Worm (Caenorhabditis elegans) whole organism, early embryonic: Measurements from ENCODE around the gene srh-213.
"Not testable (repeated sequence)": the region's sequence is repeated elsewhere in the genome, so short reads cannot be mapped to it uniquely, and the experiment has no call there.

Experiments
- B0310.2 ChIP-seq: sonication (generic microtip); optimal IDR thresholded peaks from 2 replicates; lab custom pipeline; 2016; ENCODE audit warnings: mild to moderate bottlenecking, missing genetic modification characterization, missing compliant biosample characterization
- F13C5.2 ChIP-seq: sonication (generic microtip); optimal IDR thresholded peaks from 2 replicates; lab custom pipeline; 2017; ENCODE audit warnings: mild to moderate bottlenecking, missing genetic modification characterization, inconsistent platforms, missing compliant biosample characterization
- aly-1 ChIP-seq: sonication (generic microtip); optimal IDR thresholded peaks from 2 replicates; lab custom pipeline; 2016; ENCODE audit warnings: missing genetic modification characterization, missing compliant biosample characterization
- ama-1 ChIP-seq: fragments of 150-350 bp; optimal IDR thresholded peaks from 2 replicates; lab custom pipeline; 2014
- ceh-13 ChIP-seq: fragments of 200-800 bp; sonication (Bioruptor generic); optimal IDR thresholded peaks from 2 replicates; lab custom pipeline; 2018; ENCODE audit warnings: mild to moderate bottlenecking, missing genetic modification characterization, missing compliant biosample characterization
- ceh-36 ChIP-seq: sonication (generic microtip); optimal IDR thresholded peaks from 2 replicates; lab custom pipeline; 2016; ENCODE audit warnings: missing genetic modification characterization, inconsistent platforms, missing compliant biosample characterization
- ets-7 ChIP-seq: sonication (generic microtip); optimal IDR thresholded peaks from 2 replicates; lab custom pipeline; 2016; ENCODE audit warnings: missing genotype, missing genetic modification characterization, missing compliant biosample characterization
- flt-1 ChIP-seq: fragments of 200-800 bp; sonication (Bioruptor generic); IDR thresholded peaks from 2 replicates; pipeline ENCODE4 v1.3.6; 2022; ENCODE audit warnings: missing genetic modification characterization, missing compliant biosample characterization
- hmbx-1 ChIP-seq: sonication (generic microtip); optimal IDR thresholded peaks from 2 replicates; lab custom pipeline; 2016; ENCODE audit warnings: mild to moderate bottlenecking, missing genetic modification characterization, missing compliant biosample characterization
- hmg-4 ChIP-seq: fragments of 200-800 bp; sonication (Bioruptor generic); optimal IDR thresholded peaks from 2 replicates; lab custom pipeline; 2018; ENCODE audit warnings: mild to moderate bottlenecking, missing genetic modification characterization, missing compliant biosample characterization
- hnd-1 ChIP-seq: sonication (generic microtip); optimal IDR thresholded peaks from 2 replicates; lab custom pipeline; 2016; ENCODE audit warnings: missing genetic modification characterization, missing compliant biosample characterization
- pes-1 ChIP-seq: fragments of 200-800 bp; sonication (Bioruptor generic); IDR thresholded peaks from 2 replicates; pipeline ENCODE4 v1.3.6; 2022; ENCODE audit warnings: missing genetic modification reagents, missing genetic modification characterization, missing compliant biosample characterization
- scrt-1 ChIP-seq: fragments of 200-800 bp; sonication (Bioruptor generic); IDR thresholded peaks from 2 replicates; pipeline ENCODE4 v1.3.6; 2022; ENCODE audit warnings: missing genetic modification characterization, missing compliant biosample characterization
- sea-1 ChIP-seq: fragments of 200-800 bp; sonication (Bioruptor generic); conservative IDR thresholded peaks from 2 replicates; pipeline ENCODE4 v1.3.6; 2022; ENCODE audit warnings: missing genetic modification characterization, missing compliant biosample characterization
- tbx-11 ChIP-seq: fragments of 200-800 bp; sonication (Bioruptor generic); IDR thresholded peaks from 2 replicates; pipeline ENCODE4 v1.3.6; 2022; ENCODE audit warnings: missing genetic modification characterization, missing compliant biosample characterization
- tbx-37 ChIP-seq: fragments of 200-800 bp; sonication (Bioruptor generic); conservative IDR thresholded peaks from 2 replicates; pipeline ENCODE4 v1.3.6; 2022; ENCODE audit warnings: missing genetic modification reagents, missing genetic modification characterization, missing compliant biosample characterization
- tra-4 ChIP-seq: sonication (generic microtip); optimal IDR thresholded peaks from 2 replicates; lab custom pipeline; 2017; ENCODE audit warnings: missing genetic modification characterization, missing compliant biosample characterization

The srh-213 gene

DNA sequence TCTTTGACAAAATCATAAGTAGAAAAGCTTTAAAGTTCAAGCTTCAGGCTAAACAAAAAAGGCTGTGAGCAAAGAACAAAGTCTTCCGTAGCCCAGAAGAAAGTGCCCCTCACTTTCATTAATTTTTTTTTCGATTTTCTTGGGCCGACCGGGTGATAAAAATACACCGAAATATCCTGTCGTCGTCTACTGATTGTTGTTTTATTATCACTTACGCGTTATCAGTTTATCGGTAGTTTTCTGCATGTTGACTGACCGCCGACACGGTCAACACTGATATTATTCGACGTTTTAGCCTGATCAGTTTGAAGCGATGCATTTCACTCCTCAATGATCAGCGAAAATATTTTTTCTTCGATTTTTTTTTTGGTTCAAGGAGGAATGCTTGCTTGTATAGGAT is 14.5 kb downstream of the srh-213 start:
- TF ChIP-seq ama-1 = no peak
- no peak for TF ChIP-seq aly-1 (tag; lab: Kevin White, UChicago)
- no peak for TF ChIP-seq ceh-13
- no peak for TF ChIP-seq flt-1 (GFP tag; lab: Robert Waterston, UW)
- TF ChIP-seq F13C5.2 (tag; lab: Kevin White, UChicago) = no peak
- no peak for TF ChIP-seq hmbx-1 (tag; lab: Kevin White, UChicago)
- no peak for TF ChIP-seq scrt-1 (GFP tag; lab: Robert Waterston, UW)
- no peak for TF ChIP-seq tra-4 (tag; lab: Kevin White, UChicago)
- no peak for TF ChIP-seq B0310.2 (tag; lab: Kevin White, UChicago)
- TF ChIP-seq ceh-36 (tag; lab: Kevin White, UChicago) = no peak
- TF ChIP-seq tbx-37 (GFP tag; lab: Robert Waterston, UW) = no peak
- TF ChIP-seq tbx-11 (GFP tag; lab: Robert Waterston, UW) = no peak
- no peak for TF ChIP-seq hmg-4 (GFP tag; lab: Kevin White, UChicago)
- TF ChIP-seq sea-1 = no peak
- no peak for TF ChIP-seq pes-1 (GFP tag; lab: Robert Waterston, UW)
- no peak for TF ChIP-seq hnd-1 (tag; lab: Kevin White, UChicago)
- no peak for TF ChIP-seq ets-7 (tag; lab: Kevin White, UChicago)

- TF ChIP-seq B0310.2 (tag; lab: Kevin White, UChicago) = no peak
- no peak for TF ChIP-seq F13C5.2 (tag; lab: Kevin White, UChicago)
- no peak for TF ChIP-seq hmbx-1 (tag; lab: Kevin White, UChicago)
- no peak for TF ChIP-seq tbx-11 (GFP tag; lab: Robert Waterston, UW)
- TF ChIP-seq ama-1 = no peak
- TF ChIP-seq ceh-13 = no peak
- no peak for TF ChIP-seq tbx-37 (GFP tag; lab: Robert Waterston, UW)
- no peak for TF ChIP-seq pes-1 (GFP tag; lab: Robert Waterston, UW)
- no peak for TF ChIP-seq hmg-4 (GFP tag; lab: Kevin White, UChicago)
- TF ChIP-seq sea-1 = no peak
- TF ChIP-seq flt-1 (GFP tag; lab: Robert Waterston, UW) = no peak
- TF ChIP-seq tra-4 (tag; lab: Kevin White, UChicago) = no peak
- no peak for TF ChIP-seq ceh-36 (tag; lab: Kevin White, UChicago)
- TF ChIP-seq ets-7 (tag; lab: Kevin White, UChicago) = no peak
These were observed 15.0 kb downstream of the srh-213 start for ce11 chrV:3579795-3580194.

DNA sequence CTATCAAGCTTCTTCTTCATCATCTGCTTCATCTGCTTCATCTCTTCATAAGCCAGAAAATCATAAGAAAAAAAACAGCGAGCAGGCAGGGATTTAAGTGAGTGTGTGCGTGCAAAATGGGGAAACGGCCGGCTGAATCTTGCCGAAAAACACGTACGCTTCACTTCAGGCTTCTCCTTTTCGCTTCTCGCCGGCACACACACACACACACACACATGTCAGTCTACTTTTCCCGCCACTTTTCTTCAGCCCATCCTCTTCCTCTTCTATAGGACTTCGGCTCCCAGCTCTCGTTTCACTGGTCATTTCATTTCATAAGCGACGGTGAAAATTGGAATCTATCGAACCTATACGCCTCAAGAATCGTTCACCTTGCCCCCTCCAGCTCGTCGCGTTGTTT is 15.6 kb downstream of the srh-213 start:
- TF ChIP-seq hmbx-1 (tag; lab: Kevin White, UChicago) (no peak), hnd-1 (tag; lab: Kevin White, UChicago) (no peak), tbx-37 (GFP tag; lab: Robert Waterston, UW) (no peak), F13C5.2 (tag; lab: Kevin White, UChicago) (no peak)

DNA sequence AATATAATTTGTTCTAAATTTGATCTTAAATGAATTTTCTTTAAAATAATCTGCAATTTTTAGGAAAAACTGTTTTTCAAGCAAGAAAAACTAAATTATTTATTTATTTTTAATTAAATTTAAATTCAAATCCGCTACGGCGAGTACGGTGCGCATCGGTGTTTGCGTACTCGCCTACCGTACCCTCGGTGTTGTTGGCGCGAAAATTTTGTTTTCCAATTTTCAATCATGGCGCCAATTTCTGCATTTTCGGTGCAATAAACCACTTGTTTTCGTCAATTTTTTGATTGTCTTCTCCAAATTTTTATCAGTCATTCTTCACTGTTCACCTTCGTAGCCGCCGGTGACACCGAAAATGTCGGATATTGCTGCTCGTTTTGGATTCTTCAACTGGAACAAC is 16.0 kb downstream of the srh-213 start, which contains the start of gene pygl-1:
Gene pygl-1 (plus strand): TSS at position 211 of the 400 bp plus-strand sequence.
- TF ChIP-seq hnd-1 (tag; lab: Kevin White, UChicago) (no peak), scrt-1 (GFP tag; lab: Robert Waterston, UW) (no peak), tbx-37 (GFP tag; lab: Robert Waterston, UW) (no peak), B0310.2 (tag; lab: Kevin White, UChicago) (no peak), sea-1 (no peak), hmbx-1 (tag; lab: Kevin White, UChicago) (no peak)

- TF ChIP-seq hmg-4 (GFP tag; lab: Kevin White, UChicago) (no peak), F13C5.2 (tag; lab: Kevin White, UChicago) (no peak), B0310.2 (tag; lab: Kevin White, UChicago) (no peak), sea-1 (no peak), flt-1 (GFP tag; lab: Robert Waterston, UW) (no peak), ama-1 (no peak), aly-1 (tag; lab: Kevin White, UChicago) (no peak), tbx-11 (GFP tag; lab: Robert Waterston, UW) (no peak)
These were observed 19.1 kb downstream of the srh-213 start, which contains the start of gene grl-27 for ce11 chrV:3575759-3576158. grl-27 (minus strand) TSS chrV:3575859.

DNA sequence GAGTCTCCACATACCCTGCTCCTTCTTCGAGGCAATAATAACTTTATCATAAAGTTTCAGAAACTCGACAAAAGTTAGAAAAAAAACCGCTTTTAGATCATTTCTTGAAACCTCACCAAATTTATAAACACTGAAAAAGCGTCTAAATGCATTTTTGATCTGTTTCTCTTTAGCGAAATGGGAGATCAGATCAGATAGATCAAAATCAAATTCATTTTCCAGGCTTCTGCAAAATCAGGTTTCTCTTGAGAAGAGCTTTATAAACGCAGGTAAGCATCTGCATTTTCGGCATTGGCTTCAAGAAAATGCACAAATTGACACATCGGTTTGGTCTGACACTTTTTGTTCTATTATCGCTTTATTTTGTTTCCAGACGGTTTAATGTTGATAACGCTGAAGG is 22.4 kb downstream of the srh-213 start, which contains the start of gene F40C5.1:
Gene F40C5.1 (plus strand): TSS at position 301 of the 400 bp plus-strand sequence.
- TF ChIP-seq B0310.2 (tag; lab: Kevin White, UChicago); hmg-4 (GFP tag; lab: Kevin White, UChicago); flt-1 (GFP tag; lab: Robert Waterston, UW): not testable (repeated sequence)

- not testable (repeated sequence) for TF ChIP-seq hmg-4 (GFP tag; lab: Kevin White, UChicago); tbx-37 (GFP tag; lab: Robert Waterston, UW); scrt-1 (GFP tag; lab: Robert Waterston, UW)
These were observed 24.1 kb downstream of the srh-213 start, which contains the start of gene F40C5.2 for ce11 chrV:3570695-3571094. F40C5.2 (plus strand) TSS chrV:3570995.

DNA sequence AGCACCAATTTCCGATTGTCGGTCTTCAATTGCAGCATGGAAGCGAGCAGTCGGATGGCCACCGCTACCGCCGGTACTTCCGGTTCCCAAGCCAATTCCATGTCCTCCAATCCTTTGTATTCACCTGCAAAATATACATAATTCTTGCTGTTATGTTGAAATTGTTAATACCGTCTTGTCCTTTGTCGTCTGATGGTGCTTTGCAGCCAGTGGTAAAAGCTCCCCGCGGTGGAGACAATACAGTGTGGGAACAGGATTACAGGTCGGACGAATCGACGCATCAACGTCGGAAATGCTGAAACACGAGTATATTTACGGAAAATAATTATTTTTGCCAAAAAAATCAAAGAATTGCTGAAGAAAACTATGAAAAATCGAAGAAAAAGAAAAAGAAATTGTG is 30.5 kb downstream of the srh-213 start, which contains the start of gene T24A6.17:
Gene T24A6.17 (minus strand): TSS at position 101 of the 400 bp plus-strand sequence.
- TF ChIP-seq hnd-1 (tag; lab: Kevin White, UChicago); tra-4 (tag; lab: Kevin White, UChicago); pes-1 (GFP tag; lab: Robert Waterston, UW): not testable (repeated sequence)
